Fruit fly (Drosophila melanogaster) whole organism, embryonic: ENCODE measurements around the gene CG32706.
A peak's percentile ranks its signal among the peaks of the same experiment; 100 is the strongest.

Source experiments
- Atf-2 ChIP-seq: fragments of 200-800 bp; sonication (Bioruptor generic); optimal IDR thresholded peaks from 2 replicates; lab custom pipeline; 2016; ENCODE audit warnings: missing biosample characterization, missing genetic modification characterization
- BtbVII ChIP-seq: fragments of 200-800 bp; sonication (Bioruptor generic); optimal IDR thresholded peaks from 3 replicates; lab custom pipeline; 2017; ENCODE audit warnings: missing biosample characterization, mild to moderate bottlenecking, missing genetic modification characterization
- Bteb2 ChIP-seq: fragments of 200-800 bp; sonication (Bioruptor generic); optimal IDR thresholded peaks from 2 replicates; lab custom pipeline; 2016; ENCODE audit warnings: missing biosample characterization, missing genetic modification characterization
- CG12104 ChIP-seq: fragments of 200-800 bp; sonication (Bioruptor generic); optimal IDR thresholded peaks from 3 replicates; lab custom pipeline; 2016; ENCODE audit warnings: missing biosample characterization, missing genetic modification characterization
- CG12744 ChIP-seq: fragments of 200-800 bp; sonication (Bioruptor generic); optimal IDR thresholded peaks from 2 replicates; lab custom pipeline; 2016; ENCODE audit warnings: missing biosample characterization, missing genetic modification characterization
- CG13123 ChIP-seq: fragments of 200-800 bp; sonication (Bioruptor generic); optimal IDR thresholded peaks from 2 replicates; lab custom pipeline; 2016; ENCODE audit warnings: missing biosample characterization, missing genetic modification characterization
- CG15011 ChIP-seq: fragments of 200-800 bp; sonication (Bioruptor generic); optimal IDR thresholded peaks from 3 replicates; lab custom pipeline; 2018; ENCODE audit warnings: missing biosample characterization, mild to moderate bottlenecking, missing genetic modification characterization
- CG16863 ChIP-seq: fragments of 200-800 bp; sonication (Bioruptor generic); optimal IDR thresholded peaks from 3 replicates; lab custom pipeline; 2016; ENCODE audit warnings: missing biosample characterization, missing genetic modification characterization
- CG2678 ChIP-seq: fragments of 200-800 bp; sonication (Bioruptor generic); optimal IDR thresholded peaks from 3 replicates; lab custom pipeline; 2019; ENCODE audit warnings: missing biosample characterization, mild to moderate bottlenecking, missing genetic modification characterization, moderate library complexity
- CG30431 ChIP-seq: fragments of 200-800 bp; sonication (Bioruptor generic); optimal IDR thresholded peaks from 2 replicates; lab custom pipeline; 2017; ENCODE audit warnings: missing biosample characterization, missing genetic modification characterization
- CG31224 ChIP-seq: fragments of 200-800 bp; sonication (Bioruptor generic); IDR thresholded peaks from 2 replicates; pipeline ENCODE4 v1.3.6; 2022; ENCODE audit warnings: missing biosample characterization, missing genetic modification characterization
- CG32532 ChIP-seq: fragments of 200-800 bp; sonication (Bioruptor generic); IDR thresholded peaks from 2 replicates; pipeline ENCODE4 v1.3.6; 2022; ENCODE audit warnings: missing biosample characterization, missing genetic modification characterization
- CG32772 ChIP-seq: fragments of 200-800 bp; sonication (Bioruptor generic); IDR thresholded peaks from 2 replicates; pipeline ENCODE4 v1.3.6; 2022; ENCODE audit warnings: missing biosample characterization, missing genetic modification characterization
- CG4617 ChIP-seq: fragments of 200-800 bp; sonication (Bioruptor generic); optimal IDR thresholded peaks from 3 replicates; lab custom pipeline; 2016; ENCODE audit warnings: missing biosample characterization, missing genetic modification characterization, borderline replicate concordance
- CG5180 ChIP-seq: fragments of 200-800 bp; sonication (Bioruptor generic); optimal IDR thresholded peaks from 3 replicates; lab custom pipeline; 2017; ENCODE audit warnings: missing biosample characterization, missing genetic modification characterization, mild to moderate bottlenecking, moderate library complexity, missing genetic modification reagents
- CG7271 ChIP-seq: fragments of 200-800 bp; sonication (Bioruptor generic); optimal IDR thresholded peaks from 2 replicates; lab custom pipeline; 2018; ENCODE audit warnings: missing biosample characterization, mild to moderate bottlenecking, missing genetic modification characterization, moderate library complexity
- CG8290 ChIP-seq, 3 experiments: fragments of 200-800 bp; sonication (Bioruptor generic); optimal IDR thresholded peaks; 2 replicates each; lab custom pipeline; 2016 to 2019; ENCODE audit warnings: missing biosample characterization in 3 of 3, missing genetic modification characterization in 3 of 3, mild to moderate bottlenecking in 2 of 3, moderate library complexity in 1 of 3
- CG9437 ChIP-seq: fragments of 200-800 bp; sonication (Bioruptor generic); optimal IDR thresholded peaks from 2 replicates; lab custom pipeline; 2018; ENCODE audit warnings: missing biosample characterization, mild to moderate bottlenecking, missing genetic modification characterization
- CrebB ChIP-seq: fragments of 200-800 bp; sonication (Bioruptor generic); optimal IDR thresholded peaks from 3 replicates; lab custom pipeline; 2018; ENCODE audit warnings: missing biosample characterization, mild to moderate bottlenecking, missing genetic modification characterization
- Eip74EF ChIP-seq, 2 experiments: fragments of 200-800 bp in 1 of 2; fragments of >200 bp in 1 of 2; sonication (Bioruptor generic) in 1 of 2; optimal IDR thresholded peaks; 2 replicates each; lab custom pipeline; 2017 to 2019; ENCODE audit warnings: missing biosample characterization in 2 of 2, missing genetic modification characterization in 2 of 2, mild to moderate bottlenecking in 1 of 2, moderate library complexity in 1 of 2
- Fer1 ChIP-seq: fragments of 200-800 bp; sonication (Bioruptor generic); optimal IDR thresholded peaks from 2 replicates; lab custom pipeline; 2017; ENCODE audit warnings: missing biosample characterization, mild to moderate bottlenecking, missing genetic modification characterization
- Oli ChIP-seq: fragments of 200-800 bp; sonication (Bioruptor generic); optimal IDR thresholded peaks from 2 replicates; lab custom pipeline; 2018; ENCODE audit warnings: missing biosample characterization, mild to moderate bottlenecking, missing genetic modification characterization, moderate library complexity
- Opbp ChIP-seq: fragments of 200-800 bp; sonication (Bioruptor generic); IDR thresholded peaks from 3 replicates; pipeline ENCODE4 v1.3.6; 2022; ENCODE audit warnings: missing biosample characterization, missing genetic modification characterization; ENCODE audit not compliant: partially characterized antibody
- Usf ChIP-seq: fragments of 200-800 bp; sonication (Bioruptor generic); optimal IDR thresholded peaks from 2 replicates; lab custom pipeline; 2017; ENCODE audit warnings: missing genotype, missing biosample characterization, missing genetic modification characterization
- chn ChIP-seq: fragments of 200-800 bp; sonication (Bioruptor generic); optimal IDR thresholded peaks from 2 replicates; lab custom pipeline; 2016; ENCODE audit warnings: missing biosample characterization, missing genetic modification characterization
- dimm ChIP-seq: fragments of 200-800 bp; sonication (Bioruptor generic); IDR thresholded peaks from 2 replicates; pipeline ENCODE4 v1.3.6; 2022; ENCODE audit warnings: missing biosample characterization, missing genetic modification characterization
- dpn ChIP-seq, 2 experiments: fragments of 200-800 bp; sonication (Bioruptor generic); optimal IDR thresholded peaks; 3 replicates each; lab custom pipeline; 2016; ENCODE audit warnings: missing biosample characterization in 2 of 2, missing genetic modification characterization in 2 of 2
- ftz-f1 ChIP-seq: fragments of 200-800 bp; sonication (Bioruptor generic); optimal IDR thresholded peaks from 2 replicates; lab custom pipeline; 2016; ENCODE audit warnings: missing biosample characterization, missing genetic modification characterization
- gcm2 ChIP-seq: fragments of 200-800 bp; sonication (Bioruptor generic); optimal IDR thresholded peaks from 2 replicates; lab custom pipeline; 2016; ENCODE audit warnings: missing biosample characterization, missing genetic modification characterization
- gro ChIP-seq: fragments of 200-800 bp; sonication (Bioruptor generic); optimal IDR thresholded peaks from 2 replicates; lab custom pipeline; 2016; ENCODE audit warnings: missing biosample characterization, missing genetic modification characterization
- hbn ChIP-seq: fragments of 200-800 bp; sonication (Bioruptor generic); IDR thresholded peaks from 2 replicates; pipeline ENCODE4 v1.3.6; 2022; ENCODE audit warnings: missing biosample characterization, missing genetic modification characterization; ENCODE audit not compliant: partially characterized antibody
- insv ChIP-seq, 2 experiments: fragments of 200-800 bp; sonication (Bioruptor generic); optimal IDR thresholded peaks; 3 replicates each; lab custom pipeline; 2016 to 2018; ENCODE audit warnings: missing biosample characterization in 2 of 2, missing genetic modification characterization in 2 of 2
- kni ChIP-seq: fragments of 200-800 bp; sonication (Bioruptor generic); optimal IDR thresholded peaks from 3 replicates; lab custom pipeline; 2017; ENCODE audit warnings: mild to moderate bottlenecking, missing biosample characterization, missing genetic modification reagents, missing genetic modification characterization
- lola ChIP-seq, 3 experiments: fragments of >200 bp in 2 of 3; fragments of 200-800 bp in 1 of 3; sonication (Bioruptor generic) in 1 of 3; optimal IDR thresholded peaks; 2 replicates each; lab custom pipeline; 2017 to 2019; ENCODE audit warnings: missing biosample characterization in 3 of 3, missing genetic modification characterization in 3 of 3, mild to moderate bottlenecking in 1 of 3, moderate library complexity in 1 of 3
- nau ChIP-seq: fragments of 200-800 bp; sonication (Bioruptor generic); optimal IDR thresholded peaks from 3 replicates; lab custom pipeline; 2017; ENCODE audit warnings: missing biosample characterization, mild to moderate bottlenecking, missing genetic modification characterization, missing genetic modification reagents
- pho ChIP-seq: fragments of 200-800 bp; sonication (Bioruptor generic); optimal IDR thresholded peaks from 2 replicates; lab custom pipeline; 2016; ENCODE audit warnings: missing biosample characterization, missing genetic modification characterization
- psq ChIP-seq: fragments of 200-800 bp; sonication (Bioruptor generic); optimal IDR thresholded peaks from 2 replicates; lab custom pipeline; 2017; ENCODE audit warnings: missing biosample characterization, missing genetic modification characterization
- sc ChIP-seq, 3 experiments: fragments of >200 bp in 2 of 3; fragments of 200-800 bp in 1 of 3; sonication (Bioruptor generic) in 1 of 3; optimal IDR thresholded peaks; 2 replicates in 2 of 3; 3 replicates in 1 of 3; lab custom pipeline; 2017; ENCODE audit warnings: mild to moderate bottlenecking in 1 of 3, missing biosample characterization in 1 of 3, missing genetic modification characterization in 1 of 3, missing genetic modification reagents in 1 of 3
- shn ChIP-seq: fragments of 200-800 bp; sonication (Bioruptor generic); optimal IDR thresholded peaks from 3 replicates; lab custom pipeline; 2016; ENCODE audit warnings: missing biosample characterization, missing genetic modification characterization
- tgo ChIP-seq: fragments of 200-800 bp; sonication (Bioruptor generic); IDR thresholded peaks from 3 replicates; pipeline ENCODE4 v1.3.6; 2022; ENCODE audit warnings: missing biosample characterization, missing genetic modification characterization
- tin ChIP-seq: fragments of 200-800 bp; sonication (Bioruptor generic); optimal IDR thresholded peaks from 3 replicates; lab custom pipeline; 2016; ENCODE audit warnings: missing biosample characterization, missing genetic modification characterization
- tll ChIP-seq, 2 experiments: fragments of 200-800 bp in 1 of 2; fragments of >200 bp in 1 of 2; sonication (Bioruptor generic) in 1 of 2; optimal IDR thresholded peaks; 2 replicates each; lab custom pipeline; 2017 to 2019; ENCODE audit warnings: missing biosample characterization in 2 of 2, missing genetic modification characterization in 2 of 2, mild to moderate bottlenecking in 1 of 2, moderate library complexity in 1 of 2
- trh ChIP-seq: fragments of 200-800 bp; sonication (Bioruptor generic); optimal IDR thresholded peaks from 2 replicates; lab custom pipeline; 2016; ENCODE audit warnings: missing biosample characterization, missing genetic modification characterization
- twi ChIP-seq: fragments of 200-800 bp; optimal IDR thresholded peaks from 2 replicates; lab custom pipeline; 2019; ENCODE audit warnings: missing biosample characterization, mild to moderate bottlenecking, missing genetic modification characterization, moderate library complexity
- vvl ChIP-seq: fragments of 200-800 bp; sonication (Bioruptor generic); IDR thresholded peaks from 2 replicates; pipeline ENCODE4 v1.3.6; 2022; ENCODE audit warnings: missing biosample characterization, missing genetic modification characterization
- wor ChIP-seq: fragments of 200-800 bp; sonication (Bioruptor generic); IDR thresholded peaks from 2 replicates; pipeline ENCODE4 v1.3.6; 2022; ENCODE audit warnings: missing biosample characterization, missing genetic modification characterization
- zfh2 ChIP-seq: fragments of 200-800 bp; sonication (Bioruptor generic); optimal IDR thresholded peaks from 2 replicates; lab custom pipeline; 2016; ENCODE audit warnings: missing biosample characterization, missing genetic modification characterization

CG32706 gene

dm6 chrX:9136776-9137550 is 50.0 kb downstream of the CG32706 start (continued):
- TF ChIP-seq Opbp (GFP tag; lab: Robert Waterston, UW) (no peak), ftz-f1 (GFP tag; lab: Kevin White, UChicago) (no peak), tgo (GFP tag; lab: Robert Waterston, UW) (peak; percentile 46; the same call in 2 of the 3 replicates), CG31224 (GFP tag; lab: Robert Waterston, UW) (0 out of 2 replicates have a peak, but pooled peaks have one; percentile 9), Bteb2 (GFP tag; lab: Kevin White, UChicago) (no peak), Atf-2 (no peak), CG32772 (no peak), shn (peak; percentile 32), kni (GFP tag; lab: Kevin White, UChicago) (no peak), vvl (GFP tag; lab: Robert Waterston, UW) (peak; percentile 62), CG9437 (peak; percentile 24), tll (GFP tag; optimal IDR thresholded peaks at IDR 0.05; lab: Kevin White, UChicago) (no peak), CG2678 (tag; lab: Kevin White, UChicago) (peak; percentile 63), Fer1 (GFP tag; lab: Kevin White, UChicago) (peak; percentile 23), BtbVII (GFP tag; lab: Kevin White, UChicago) (no peak), insv (GFP tag; optimal IDR thresholded peaks at IDR 0.05; lab: Kevin White, UChicago) (no peak), CG4617 (GFP tag; lab: Kevin White, UChicago) (no peak), trh (GFP tag; lab: Kevin White, UChicago) (no peak), CG12744 (GFP tag; lab: Kevin White, UChicago) (no peak), wor (no peak), CG5180 (GFP tag; lab: Kevin White, UChicago) (peak; percentile 53), CG32532 (peak; percentile 26; the same call in 1 of the 2 replicates), CrebB (tag; lab: Kevin White, UChicago) (no peak), chn (GFP tag; lab: Kevin White, UChicago) (peak; percentile 3), CG15011 (GFP tag; lab: Kevin White, UChicago) (no peak), sc (optimal IDR thresholded peaks at IDR 0.05; lab: Kevin White, UChicago) (no peak), sc (GFP tag; optimal IDR thresholded peaks at IDR 0.05; lab: Kevin White, UChicago) (peak; percentile 27), tin (GFP tag; lab: Kevin White, UChicago) (peak; percentile 37), hbn (no peak), lola (GFP tag; optimal IDR thresholded peaks at IDR 0.05; lab: Kevin White, UChicago) (peak in 1 of 3 experiments; percentile 41), gro (no peak), CG8290 (GFP tag; optimal IDR thresholded peaks at IDR 0.05; lab: Kevin White, UChicago) (no peak), CG8290 (tag; optimal IDR thresholded peaks at IDR 0.05; lab: Kevin White, UChicago) (no peak), Eip74EF (GFP tag; optimal IDR thresholded peaks at IDR 0.05; lab: Kevin White, UChicago) (peak in 1 of 2 experiments; percentile 17), CG16863 (GFP tag; lab: Kevin White, UChicago) (peak; percentile 43), gcm2 (GFP tag; lab: Kevin White, UChicago) (no peak), CG12104 (GFP tag; lab: Kevin White, UChicago) (no peak), Usf (GFP tag; lab: Kevin White, UChicago) (no peak), nau (GFP tag; lab: Kevin White, UChicago) (no peak), CG30431 (GFP tag; lab: Kevin White, UChicago) (no peak), Oli (tag; lab: Kevin White, UChicago) (peak; percentile 59), psq (GFP tag; lab: Kevin White, UChicago) (no peak), CG7271 (tag; lab: Kevin White, UChicago) (no peak), CG13123 (GFP tag; lab: Kevin White, UChicago) (no peak), twi (no peak), dimm (GFP tag; lab: Robert Waterston, UW) (no peak), dpn (GFP tag; optimal IDR thresholded peaks at IDR 0.05; lab: Kevin White, UChicago) (peak; percentile 35 to 40), zfh2 (GFP tag; lab: Kevin White, UChicago) (no peak), pho (GFP tag; lab: Kevin White, UChicago) (peak; percentile 7)
